Worm (Caenorhabditis elegans): ENCODE data around the gene srg-9.

DNA sequence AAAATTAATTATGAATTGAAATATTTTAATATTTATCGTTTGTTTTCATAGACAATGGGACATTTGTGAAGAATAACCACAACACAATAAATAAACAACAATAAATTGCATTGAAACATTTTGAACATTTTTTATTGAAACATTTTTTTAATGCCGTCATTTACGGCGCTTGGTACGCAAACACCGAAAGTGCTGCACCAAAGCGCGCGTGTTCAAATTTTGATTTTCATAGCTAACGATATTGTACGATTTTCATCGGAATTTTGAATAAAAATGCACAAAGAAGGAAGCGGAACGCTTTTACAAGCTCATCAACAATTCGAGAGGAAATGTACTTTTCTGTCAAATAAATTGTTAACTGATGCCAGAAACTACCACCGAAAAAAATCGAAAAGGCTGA is 47.2 kb upstream of the srg-9 start:
- TF ChIP-seq efl-1 (GFP tag; optimal IDR thresholded peaks at IDR 0.05), result no peak
- no peak for TF ChIP-seq lin-40 (tag; optimal IDR thresholded peaks at IDR 0.05)
- TF ChIP-seq nhr-80 (tag; optimal IDR thresholded peaks at IDR 0.05), result no peak
- no peak for TF ChIP-seq F39B2.1 (GFP tag; IDR thresholded peaks at IDR 0.05)
- TF ChIP-seq lsl-1 (GFP tag; optimal IDR thresholded peaks at IDR 0.05), result no peak
- no peak for TF ChIP-seq F22D6.2 (tag; optimal IDR thresholded peaks at IDR 0.05)
- no peak for TF ChIP-seq unc-62 (GFP tag; optimal IDR thresholded peaks at IDR 0.05)
- TF ChIP-seq sptf-2 (GFP tag; optimal IDR thresholded peaks at IDR 0.05), result no peak
- no peak for TF ChIP-seq pha-4 (tag; optimal IDR thresholded peaks at IDR 0.05)
- no peak for TF ChIP-seq ztf-6 (GFP tag; IDR thresholded peaks at IDR 0.05)
